Fruit fly (Drosophila melanogaster) whole organism, embryonic: ENCODE data around the gene Cep135.

ENCODE experiments used
- CG13296 ChIP-seq: fragments of 200-800 bp; sonication (Bioruptor generic); optimal IDR thresholded peaks from 3 replicates; lab custom pipeline; 2018; ENCODE audit warnings: missing biosample characterization, mild to moderate bottlenecking, missing genetic modification characterization
- CG14710 ChIP-seq: fragments of 200-800 bp; sonication (Bioruptor generic); optimal IDR thresholded peaks from 3 replicates; lab custom pipeline; 2019; ENCODE audit warnings: missing biosample characterization, mild to moderate bottlenecking, missing genetic modification characterization, moderate library complexity
- CG14860 ChIP-seq: fragments of 200-800 bp; sonication (Bioruptor generic); IDR thresholded peaks from 3 replicates; pipeline ENCODE4 v1.3.6; 2022; ENCODE audit warnings: missing biosample characterization, missing genetic modification characterization; ENCODE audit not compliant: partially characterized antibody
- CG1647 ChIP-seq: fragments of 200-800 bp; sonication (Bioruptor generic); optimal IDR thresholded peaks from 3 replicates; lab custom pipeline; 2016; ENCODE audit warnings: missing biosample characterization, missing genetic modification characterization
- CG16779 ChIP-seq: fragments of 200-800 bp; sonication (Bioruptor generic); IDR thresholded peaks from 2 replicates; pipeline ENCODE4 v1.3.6; 2022; ENCODE audit warnings: missing biosample characterization, missing genetic modification characterization
- CG17328 ChIP-seq: fragments of 200-800 bp; sonication (Bioruptor generic); IDR thresholded peaks from 2 replicates; pipeline ENCODE4 v1.3.6; 2022; ENCODE audit warnings: missing biosample characterization, missing genetic modification characterization
- CG17802 ChIP-seq: fragments of 200-800 bp; sonication (Bioruptor generic); optimal IDR thresholded peaks from 2 replicates; lab custom pipeline; 2018; ENCODE audit warnings: missing biosample characterization, mild to moderate bottlenecking, missing genetic modification characterization, moderate library complexity
- CG2202 ChIP-seq: fragments of 200-800 bp; sonication (Bioruptor generic); optimal IDR thresholded peaks from 2 replicates; lab custom pipeline; 2018; ENCODE audit warnings: missing biosample characterization, mild to moderate bottlenecking, missing genetic modification characterization
- CG2875 ChIP-seq: fragments of 200-800 bp; sonication (Bioruptor generic); optimal IDR thresholded peaks from 2 replicates; lab custom pipeline; 2017; ENCODE audit warnings: missing biosample characterization, mild to moderate bottlenecking, missing genetic modification characterization, missing genetic modification reagents
- CG3726 ChIP-seq: fragments of 200-800 bp; sonication (Bioruptor generic); IDR thresholded peaks from 3 replicates; pipeline ENCODE4, ENCODE4 v1.3.6; 2022; ENCODE audit warnings: missing biosample characterization, missing genetic modification characterization
- CG4730 ChIP-seq: fragments of 200-800 bp; sonication (Bioruptor generic); IDR thresholded peaks from 2 replicates; pipeline ENCODE4 v1.3.6; 2022; ENCODE audit warnings: missing biosample characterization, missing genetic modification characterization
- CG6654 ChIP-seq: fragments of 200-800 bp; sonication (Bioruptor generic); optimal IDR thresholded peaks from 2 replicates; lab custom pipeline; 2017; ENCODE audit warnings: missing biosample characterization, mild to moderate bottlenecking, missing genetic modification characterization
- CG6689 ChIP-seq: fragments of 200-800 bp; sonication (Bioruptor generic); IDR thresholded peaks from 2 replicates; pipeline ENCODE4 v1.3.6; 2022; ENCODE audit warnings: missing biosample characterization, missing genetic modification characterization
- CG6854 ChIP-seq: fragments of 200-800 bp; sonication (Bioruptor generic); optimal IDR thresholded peaks from 3 replicates; lab custom pipeline; 2017; ENCODE audit warnings: missing biosample characterization, mild to moderate bottlenecking, missing genetic modification characterization
- CG8359 ChIP-seq: fragments of 200-800 bp; sonication (Bioruptor generic); optimal IDR thresholded peaks from 2 replicates; lab custom pipeline; 2017; ENCODE audit warnings: missing biosample characterization, mild to moderate bottlenecking, missing genetic modification characterization, borderline replicate concordance
- CG9437 ChIP-seq: fragments of 200-800 bp; sonication (Bioruptor generic); optimal IDR thresholded peaks from 2 replicates; lab custom pipeline; 2018; ENCODE audit warnings: missing biosample characterization, mild to moderate bottlenecking, missing genetic modification characterization
- CG9609 ChIP-seq: fragments of 200-800 bp; sonication (Bioruptor generic); optimal IDR thresholded peaks from 3 replicates; lab custom pipeline; 2016; ENCODE audit warnings: missing biosample characterization, missing genetic modification characterization
- CG9797 ChIP-seq: fragments of 200-800 bp; sonication (Bioruptor generic); optimal IDR thresholded peaks from 3 replicates; lab custom pipeline; 2018; ENCODE audit warnings: missing biosample characterization, mild to moderate bottlenecking, missing genetic modification characterization
- ERR ChIP-seq: fragments of 200-800 bp; sonication (Bioruptor generic); optimal IDR thresholded peaks from 2 replicates; lab custom pipeline; 2016; ENCODE audit warnings: missing biosample characterization, missing genetic modification characterization
- HHEX ChIP-seq: fragments of 200-800 bp; sonication (Bioruptor generic); optimal IDR thresholded peaks from 3 replicates; lab custom pipeline; 2017; ENCODE audit warnings: missing biosample characterization, mild to moderate bottlenecking, missing genetic modification characterization, missing genetic modification reagents
- HLH3B ChIP-seq: fragments of 200-800 bp; sonication (Bioruptor generic); IDR thresholded peaks from 2 replicates; pipeline ENCODE4 v1.3.6; 2022; ENCODE audit warnings: missing biosample characterization, missing genetic modification characterization
- Hand ChIP-seq: fragments of 200-800 bp; sonication (Bioruptor generic); optimal IDR thresholded peaks from 2 replicates; lab custom pipeline; 2017; ENCODE audit warnings: mild to moderate bottlenecking, missing biosample characterization, missing genetic modification reagents, missing genetic modification characterization
- HmgD ChIP-seq: fragments of 200-800 bp; sonication (Bioruptor generic); optimal IDR thresholded peaks from 3 replicates; lab custom pipeline; 2016; ENCODE audit warnings: missing biosample characterization, missing genetic modification characterization
- Kr ChIP-seq: fragments of 200-800 bp; sonication (Bioruptor generic); optimal IDR thresholded peaks from 2 replicates; lab custom pipeline; 2017; ENCODE audit warnings: missing biosample characterization, mild to moderate bottlenecking, missing genetic modification characterization
- Myb ChIP-seq: fragments of 200-800 bp; sonication (Bioruptor generic); optimal IDR thresholded peaks from 2 replicates; lab custom pipeline; 2016; ENCODE audit warnings: missing biosample characterization, missing genetic modification characterization
- Oli ChIP-seq: fragments of 200-800 bp; sonication (Bioruptor generic); optimal IDR thresholded peaks from 2 replicates; lab custom pipeline; 2018; ENCODE audit warnings: missing biosample characterization, mild to moderate bottlenecking, missing genetic modification characterization, moderate library complexity
- Spps ChIP-seq: fragments of 200-800 bp; sonication (Bioruptor generic); optimal IDR thresholded peaks from 2 replicates; lab custom pipeline; 2018; ENCODE audit warnings: missing biosample characterization, mild to moderate bottlenecking, missing genetic modification characterization
- Sry-β ChIP-seq: fragments of 200-800 bp; sonication (Bioruptor generic); optimal IDR thresholded peaks from 2 replicates; lab custom pipeline; 2018; ENCODE audit warnings: missing biosample characterization, mild to moderate bottlenecking, missing genetic modification characterization, moderate library complexity
- al ChIP-seq: fragments of 200-800 bp; sonication (Bioruptor generic); IDR thresholded peaks from 2 replicates; pipeline ENCODE4 v1.3.6; 2022; ENCODE audit warnings: missing biosample characterization, missing genetic modification characterization
- ato ChIP-seq: fragments of 200-800 bp; sonication (Bioruptor generic); IDR thresholded peaks from 2 replicates; pipeline ENCODE4 v1.3.6; 2022; ENCODE audit warnings: missing biosample characterization, missing genetic modification characterization; ENCODE audit not compliant: partially characterized antibody
- chif ChIP-seq, 2 experiments: fragments of 200-800 bp; sonication (Bioruptor generic); optimal IDR thresholded peaks; 3 replicates each; lab custom pipeline; 2016; ENCODE audit warnings: missing biosample characterization in 2 of 2, missing genetic modification characterization in 2 of 2
- dan ChIP-seq: fragments of 200-800 bp; sonication (Bioruptor generic); IDR thresholded peaks from 2 replicates; pipeline ENCODE4 v1.3.6; 2022; ENCODE audit warnings: missing biosample characterization, missing genetic modification characterization
- danr ChIP-seq: fragments of 200-800 bp; sonication (Bioruptor generic); IDR thresholded peaks from 2 replicates; pipeline ENCODE4 v1.3.6; 2022; ENCODE audit warnings: missing biosample characterization, missing genetic modification characterization
- ewg ChIP-seq: fragments of 200-800 bp; sonication (Bioruptor generic); optimal IDR thresholded peaks from 3 replicates; lab custom pipeline; 2017; ENCODE audit warnings: mild to moderate bottlenecking, missing biosample characterization, missing genetic modification reagents, missing genetic modification characterization
- grn ChIP-seq: fragments of 200-800 bp; sonication (Bioruptor generic); optimal IDR thresholded peaks from 3 replicates; lab custom pipeline; 2017; ENCODE audit warnings: missing biosample characterization, missing genetic modification characterization
- gt ChIP-seq: fragments of 200-800 bp; sonication (Bioruptor generic); IDR thresholded peaks from 2 replicates; pipeline ENCODE4 v1.3.6; 2022; ENCODE audit warnings: missing biosample characterization, missing genetic modification characterization
- hb ChIP-seq: fragments of 200-800 bp; sonication (Bioruptor generic); IDR thresholded peaks from 3 replicates; pipeline ENCODE4 v1.3.6; 2022; ENCODE audit warnings: missing biosample characterization, missing genetic modification characterization; ENCODE audit not compliant: partially characterized antibody
- luna ChIP-seq: fragments of 200-800 bp; sonication (Bioruptor generic); optimal IDR thresholded peaks from 2 replicates; lab custom pipeline; 2016; ENCODE audit warnings: missing biosample characterization, missing genetic modification characterization
- repo ChIP-seq: fragments of 200-800 bp; sonication (Bioruptor generic); optimal IDR thresholded peaks from 2 replicates; lab custom pipeline; 2016; ENCODE audit warnings: missing biosample characterization, missing genetic modification characterization
- salm ChIP-seq: fragments of 200-800 bp; sonication (Bioruptor generic); optimal IDR thresholded peaks from 2 replicates; lab custom pipeline; 2018; ENCODE audit warnings: missing biosample characterization, mild to moderate bottlenecking, missing genetic modification characterization
- sens-2 ChIP-seq: fragments of 200-800 bp; sonication (Bioruptor generic); IDR thresholded peaks from 2 replicates; pipeline ENCODE4 v1.3.6; 2022; ENCODE audit warnings: missing biosample characterization, missing genetic modification characterization
- seq ChIP-seq: fragments of 200-800 bp; sonication (Bioruptor generic); IDR thresholded peaks from 2 replicates; pipeline ENCODE4 v1.3.6; 2022; ENCODE audit warnings: missing biosample characterization, missing genetic modification characterization
- shn ChIP-seq: fragments of 200-800 bp; sonication (Bioruptor generic); optimal IDR thresholded peaks from 3 replicates; lab custom pipeline; 2016; ENCODE audit warnings: missing biosample characterization, missing genetic modification characterization
- sima ChIP-seq: fragments of 200-800 bp; sonication (Bioruptor generic); optimal IDR thresholded peaks from 2 replicates; lab custom pipeline; 2016; ENCODE audit warnings: missing biosample characterization, missing genetic modification characterization
- slbo ChIP-seq: fragments of 200-800 bp; sonication (Bioruptor generic); IDR thresholded peaks from 2 replicates; pipeline ENCODE4 v1.3.6; 2022; ENCODE audit warnings: missing biosample characterization, missing genetic modification characterization
- sr ChIP-seq: fragments of 200-800 bp; sonication (Bioruptor generic); IDR thresholded peaks from 3 replicates; pipeline ENCODE4 v1.3.6; 2022; ENCODE audit warnings: missing biosample characterization, missing genetic modification characterization
- tap ChIP-seq: fragments of 200-800 bp; optimal IDR thresholded peaks from 3 replicates; lab custom pipeline; 2019; ENCODE audit warnings: missing biosample characterization, mild to moderate bottlenecking, missing genetic modification characterization, moderate library complexity
- ttk ChIP-seq: fragments of 200-800 bp; sonication (Bioruptor generic); IDR thresholded peaks from 2 replicates; pipeline ENCODE4 v2.1.2; 2022; ENCODE audit warnings: missing biosample characterization, missing genetic modification characterization
- twi ChIP-seq: fragments of 200-800 bp; optimal IDR thresholded peaks from 2 replicates; lab custom pipeline; 2019; ENCODE audit warnings: missing biosample characterization, mild to moderate bottlenecking, missing genetic modification characterization, moderate library complexity
- yki ChIP-seq: fragments of >200 bp; optimal IDR thresholded peaks from 3 replicates; lab custom pipeline; 2018

The Cep135 gene

DNA sequence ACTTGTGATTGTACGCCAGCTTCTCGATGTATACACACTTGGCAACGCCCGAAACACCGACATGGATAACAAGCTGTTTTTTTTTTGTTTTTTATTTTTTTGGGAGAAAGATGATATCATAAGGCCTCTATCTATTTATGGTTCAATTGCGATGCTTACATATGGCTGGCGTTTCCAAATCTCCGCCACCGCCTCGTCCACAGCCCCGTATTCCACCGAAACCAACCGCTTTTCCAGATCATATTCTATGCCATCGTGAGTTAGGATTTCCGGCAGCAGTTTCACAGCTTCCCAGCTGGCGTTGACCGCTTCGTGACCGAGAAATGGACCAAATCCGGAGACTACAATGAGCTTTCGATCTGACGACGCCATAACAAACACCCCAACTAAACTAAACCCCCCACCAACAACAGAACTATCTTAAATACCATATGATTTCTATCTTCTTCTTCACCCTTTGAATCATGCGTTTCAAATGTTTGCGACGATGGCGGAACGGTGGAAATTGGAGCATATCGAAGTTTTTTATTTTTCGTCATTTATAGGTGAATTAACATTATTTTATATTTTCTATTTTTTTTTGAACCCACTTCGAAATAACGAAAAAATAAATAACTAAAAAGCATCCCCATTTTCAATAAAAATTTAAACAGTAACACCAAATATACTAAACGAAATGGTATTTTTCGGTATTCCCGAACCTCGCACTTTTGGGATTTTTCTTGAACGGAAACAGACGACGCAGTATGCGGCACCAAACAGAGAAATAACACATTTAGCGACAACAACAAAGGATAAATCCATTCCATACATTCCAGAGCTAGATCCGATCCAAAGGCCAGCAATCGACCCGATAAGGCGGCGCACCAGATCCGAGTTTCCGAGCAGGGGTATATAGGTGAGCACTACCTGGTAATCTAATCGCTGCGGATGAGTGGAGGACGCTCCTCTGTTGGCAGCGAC, 27.4 kb downstream of the Cep135 start, which contains the start of the genes CG32147 and Pex3 (continued):
- TF ChIP-seq dan (GFP tag; lab: Robert Waterston, UW), result no peak
- no peak for TF ChIP-seq CG9609
- no peak for TF ChIP-seq CG1647
- TF ChIP-seq ato (GFP tag; lab: Robert Waterston, UW), result no peak
- no peak for TF ChIP-seq CG17802 (tag; lab: Kevin White, UChicago)
- no peak for TF ChIP-seq ttk (GFP tag; lab: Robert Waterston, UW)
- no peak for TF ChIP-seq luna (GFP tag; lab: Kevin White, UChicago)
- TF ChIP-seq CG4730 (GFP tag; lab: Robert Waterston, UW), result no peak
- no peak for TF ChIP-seq HLH3B
- TF ChIP-seq ewg (GFP tag; lab: Kevin White, UChicago), result peak; percentile 4
- TF ChIP-seq al (GFP tag; lab: Robert Waterston, UW), result no peak
- TF ChIP-seq HHEX (GFP tag; lab: Kevin White, UChicago), result no peak
- peak; percentile 49 for TF ChIP-seq grn (GFP tag; lab: Kevin White, UChicago)
- peak; percentile 17 for TF ChIP-seq twi (tag; lab: Kevin White, UChicago)
- TF ChIP-seq sr (GFP tag; lab: Robert Waterston, UW), result no peak
- TF ChIP-seq chif (GFP tag; optimal IDR thresholded peaks at IDR 0.05; lab: Kevin White, UChicago), result no peak
- TF ChIP-seq repo (GFP tag; lab: Kevin White, UChicago), result no peak
- no peak for TF ChIP-seq CG2202
- TF ChIP-seq CG6654 (GFP tag; lab: Kevin White, UChicago), result no peak
- no peak for TF ChIP-seq CG8359 (GFP tag; lab: Kevin White, UChicago)
- TF ChIP-seq slbo (GFP tag; lab: Robert Waterston, UW), result no peak
- no peak for TF ChIP-seq salm (tag; lab: Kevin White, UChicago)
- TF ChIP-seq CG14710, result peak; percentile 77
- TF ChIP-seq shn, result no peak
- no peak for TF ChIP-seq yki
- no peak for TF ChIP-seq CG9437 (GFP tag; lab: Kevin White, UChicago)
- no peak for TF ChIP-seq Hand (GFP tag; lab: Kevin White, UChicago)
- TF ChIP-seq Sry-β (GFP tag; lab: Kevin White, UChicago), result no peak
- TF ChIP-seq CG6689 (GFP tag; lab: Robert Waterston, UW), result no peak
- TF ChIP-seq hb (GFP tag; lab: Robert Waterston, UW), result 0 out of 3 replicates have a peak, but pooled peaks have one; percentile 12
- no peak for TF ChIP-seq CG3726
- no peak for TF ChIP-seq seq
- no peak for TF ChIP-seq danr (GFP tag; lab: Robert Waterston, UW)
- TF ChIP-seq CG6854 (GFP tag; lab: Kevin White, UChicago), result no peak
- TF ChIP-seq CG16779 (GFP tag; lab: Robert Waterston, UW), result no peak
- TF ChIP-seq ERR, result no peak
- TF ChIP-seq Kr (GFP tag; lab: Kevin White, UChicago), result no peak
- TF ChIP-seq sima (GFP tag; lab: Kevin White, UChicago), result no peak
- no peak for TF ChIP-seq Spps
- TF ChIP-seq CG13296, result no peak
- TF ChIP-seq CG14860 (GFP tag; lab: Robert Waterston, UW), result no peak
- TF ChIP-seq gt (GFP tag; lab: Robert Waterston, UW), result no peak
- TF ChIP-seq CG9797, result peak; percentile 88
- no peak for TF ChIP-seq HmgD (GFP tag; lab: Kevin White, UChicago)
- no peak for TF ChIP-seq tap (tag; lab: Kevin White, UChicago)
- TF ChIP-seq sens-2 (GFP tag; lab: Robert Waterston, UW), result no peak
- TF ChIP-seq Myb (GFP tag; lab: Kevin White, UChicago), result peak; percentile 19
- TF ChIP-seq CG17328 (GFP tag; lab: Robert Waterston, UW), result no peak
- no peak for TF ChIP-seq Oli (tag; lab: Kevin White, UChicago)
- peak; percentile 2 for TF ChIP-seq CG2875
